Worm (Caenorhabditis elegans): ENCODE results near the gene C30E1.4.

C30E1.4 gene

ce11 chrX:16930333-16930621 lies 6.5 kb downstream of the C30E1.4 start:
- TF ChIP-seq unc-39 (tag; optimal IDR thresholded peaks at IDR 0.05), result no peak
- no peak for TF ChIP-seq nhr-76 (tag; optimal IDR thresholded peaks at IDR 0.05)
- TF ChIP-seq mep-1 (tag; optimal IDR thresholded peaks at IDR 0.05), result no peak
- no peak for TF ChIP-seq nhr-28 (tag; optimal IDR thresholded peaks at IDR 0.05)
- no peak for TF ChIP-seq lin-32 (GFP tag; optimal IDR thresholded peaks at IDR 0.05)
- TF ChIP-seq elt-3 (tag; optimal IDR thresholded peaks at IDR 0.05), result no peak
- TF ChIP-seq ces-1 (GFP tag; optimal IDR thresholded peaks at IDR 0.05), result no peak
- TF ChIP-seq drap-1 (GFP tag; optimal IDR thresholded peaks at IDR 0.05), result no peak

ce11 chrX:16930663-16931097 lies 6.9 kb downstream of the C30E1.4 start:
- TF ChIP-seq nhr-237 (tag; optimal IDR thresholded peaks at IDR 0.05), result peak; percentile 52
- TF ChIP-seq nhr-12 (tag; optimal IDR thresholded peaks at IDR 0.05), result no peak
- TF ChIP-seq sptf-1 (tag; optimal IDR thresholded peaks at IDR 0.05), result no peak
- TF ChIP-seq M03D4.4 (tag; optimal IDR thresholded peaks at IDR 0.05), result no peak
- peak; percentile 43 for TF ChIP-seq nhr-2 (tag; optimal IDR thresholded peaks at IDR 0.05)
- no peak for TF ChIP-seq ztf-11 (tag; optimal IDR thresholded peaks at IDR 0.05)
- TF ChIP-seq ces-1 (GFP tag; optimal IDR thresholded peaks at IDR 0.05), result peak; percentile 13
- TF ChIP-seq ceh-39 (tag; optimal IDR thresholded peaks at IDR 0.05), result no peak
- TF ChIP-seq drap-1 (GFP tag; optimal IDR thresholded peaks at IDR 0.05), result no peak

ce11 chrX:16931255-16932023 lies 7.7 kb downstream of the C30E1.4 start:
- TF ChIP-seq nhr-76 (tag; optimal IDR thresholded peaks at IDR 0.05) (no peak), lin-13 (tag; optimal IDR thresholded peaks at IDR 0.05) (no peak), ceh-83 (GFP tag; optimal IDR thresholded peaks at IDR 0.05) (no peak), lsy-2 (tag; optimal IDR thresholded peaks at IDR 0.05) (no peak), mep-1 (tag; optimal IDR thresholded peaks at IDR 0.05) (peak; percentile 27), sem-2 (GFP tag; optimal IDR thresholded peaks at IDR 0.05) (no peak), lin-32 (GFP tag; optimal IDR thresholded peaks at IDR 0.05) (no peak), nhr-28 (tag; optimal IDR thresholded peaks at IDR 0.05) (no peak), ceh-43 (GFP tag; optimal IDR thresholded peaks at IDR 0.05) (no peak), zip-8 (tag; optimal IDR thresholded peaks at IDR 0.05) (no peak), pha-4 (tag; optimal IDR thresholded peaks at IDR 0.05) (peak; percentile 12), sptf-1 (tag; optimal IDR thresholded peaks at IDR 0.05) (no peak), M03D4.4 (tag; optimal IDR thresholded peaks at IDR 0.05) (no peak), hlh-1 (tag; optimal IDR thresholded peaks at IDR 0.05) (no peak)

ce11 chrX:16942316-16942715 lies 18.6 kb downstream of the C30E1.4 start:
- no peak for TF ChIP-seq hlh-1 (tag; optimal IDR thresholded peaks at IDR 0.05)
- TF ChIP-seq ceh-43 (GFP tag; optimal IDR thresholded peaks at IDR 0.05), result no peak
- TF ChIP-seq unc-39 (tag; optimal IDR thresholded peaks at IDR 0.05), result no peak
- TF ChIP-seq unc-62 (GFP tag; optimal IDR thresholded peaks at IDR 0.05), result no peak
- TF ChIP-seq mep-1 (tag; optimal IDR thresholded peaks at IDR 0.05), result no peak
- TF ChIP-seq blmp-1 (tag; optimal IDR thresholded peaks at IDR 0.05), result no peak
- no peak for TF ChIP-seq snpc-4 (tag; optimal IDR thresholded peaks at IDR 0.05)
- TF ChIP-seq zip-8 (tag; optimal IDR thresholded peaks at IDR 0.05), result no peak
- no peak for TF ChIP-seq ceh-83 (GFP tag; optimal IDR thresholded peaks at IDR 0.05)
- TF ChIP-seq nhr-2 (tag; optimal IDR thresholded peaks at IDR 0.05), result no peak
- TF ChIP-seq bed-3 (GFP tag; optimal IDR thresholded peaks at IDR 0.05), result no peak
- no peak for TF ChIP-seq nhr-76 (tag; optimal IDR thresholded peaks at IDR 0.05)
- no peak for TF ChIP-seq sptf-1 (tag; optimal IDR thresholded peaks at IDR 0.05)
- TF ChIP-seq lsy-2 (tag; optimal IDR thresholded peaks at IDR 0.05), result no peak
- TF ChIP-seq mab-5 (tag; optimal IDR thresholded peaks at IDR 0.05), result no peak
- no peak for TF ChIP-seq nhr-237 (tag; optimal IDR thresholded peaks at IDR 0.05)
- no peak for TF ChIP-seq ham-2 (GFP tag; optimal IDR thresholded peaks at IDR 0.05)
- TF ChIP-seq drap-1 (GFP tag; optimal IDR thresholded peaks at IDR 0.05), result no peak

- TF ChIP-seq unc-120 (tag; optimal IDR thresholded peaks at IDR 0.05; ENCODE audit: poor library complexity, severe bottlenecking) (no peak), pha-4 (tag; optimal IDR thresholded peaks at IDR 0.05) (no peak), lin-32 (GFP tag; optimal IDR thresholded peaks at IDR 0.05) (no peak), M03D4.4 (tag; optimal IDR thresholded peaks at IDR 0.05) (no peak), nhr-237 (tag; optimal IDR thresholded peaks at IDR 0.05) (no peak), nhr-12 (tag; optimal IDR thresholded peaks at IDR 0.05) (no peak), sptf-1 (tag; optimal IDR thresholded peaks at IDR 0.05) (peak; percentile 57), cnd-1 (tag; optimal IDR thresholded peaks at IDR 0.05) (peak; percentile 26), ham-2 (GFP tag; optimal IDR thresholded peaks at IDR 0.05) (no peak), nhr-2 (tag; optimal IDR thresholded peaks at IDR 0.05) (no peak), lin-13 (tag; optimal IDR thresholded peaks at IDR 0.05) (no peak), snpc-4 (tag; optimal IDR thresholded peaks at IDR 0.05) (no peak), mab-5 (tag; optimal IDR thresholded peaks at IDR 0.05) (no peak), mls-2 (tag; optimal IDR thresholded peaks at IDR 0.05) (peak; percentile 30), tbx-8 (GFP tag; optimal IDR thresholded peaks at IDR 0.05) (no peak), nhr-76 (tag; optimal IDR thresholded peaks at IDR 0.05) (no peak), sem-2 (GFP tag; optimal IDR thresholded peaks at IDR 0.05) (peak; percentile 0), flh-1 (GFP tag; optimal IDR thresholded peaks at IDR 0.05) (peak; percentile 37), elt-3 (tag; optimal IDR thresholded peaks at IDR 0.05) (no peak), ceh-39 (tag; optimal IDR thresholded peaks at IDR 0.05) (peak; percentile 51), ces-1 (GFP tag; optimal IDR thresholded peaks at IDR 0.05) (peak; percentile 42), bed-3 (GFP tag; optimal IDR thresholded peaks at IDR 0.05) (peak; percentile 49), zip-8 (tag; optimal IDR thresholded peaks at IDR 0.05) (no peak), nhr-28 (tag; optimal IDR thresholded peaks at IDR 0.05) (no peak), drap-1 (GFP tag; optimal IDR thresholded peaks at IDR 0.05) (peak; percentile 32), mep-1 (tag; optimal IDR thresholded peaks at IDR 0.05) (no peak), ztf-11 (tag; optimal IDR thresholded peaks at IDR 0.05) (no peak), hlh-1 (tag; optimal IDR thresholded peaks at IDR 0.05) (no peak), ceh-43 (GFP tag; optimal IDR thresholded peaks at IDR 0.05) (no peak)
Measured at ce11 chrX:16943934-16944914, 20.5 kb downstream of the C30E1.4 start.

Measured in whole organism, mixed stage, embryonic.